Worm (Caenorhabditis elegans) whole organism, L2 larva: ENCODE results near the gene F21C10.19.

Source experiments
- elt-1 ChIP-seq: fragments of 150-350 bp; optimal IDR thresholded peaks from 2 replicates; lab custom pipeline; 2014; ENCODE audit warnings: missing biosample characterization, missing genetic modification characterization
- lin-11 ChIP-seq: fragments of 150-350 bp; sonication (generic microtip); optimal IDR thresholded peaks from 2 replicates; lab custom pipeline; 2014; ENCODE audit warnings: missing biosample characterization, missing genetic modification characterization, inconsistent platforms, mixed read lengths
- nhr-12 ChIP-seq: fragments of 150-350 bp; optimal IDR thresholded peaks from 2 replicates; lab custom pipeline; 2014; ENCODE audit warnings: missing biosample characterization, missing genetic modification characterization
- nhr-77 ChIP-seq: fragments of 150-350 bp; optimal IDR thresholded peaks from 2 replicates; lab custom pipeline; 2014; ENCODE audit warnings: missing biosample characterization, missing genetic modification characterization
- ztf-4 ChIP-seq: fragments of 150-350 bp; optimal IDR thresholded peaks from 2 replicates; lab custom pipeline; 2014; ENCODE audit warnings: missing biosample characterization, missing genetic modification characterization

DNA sequence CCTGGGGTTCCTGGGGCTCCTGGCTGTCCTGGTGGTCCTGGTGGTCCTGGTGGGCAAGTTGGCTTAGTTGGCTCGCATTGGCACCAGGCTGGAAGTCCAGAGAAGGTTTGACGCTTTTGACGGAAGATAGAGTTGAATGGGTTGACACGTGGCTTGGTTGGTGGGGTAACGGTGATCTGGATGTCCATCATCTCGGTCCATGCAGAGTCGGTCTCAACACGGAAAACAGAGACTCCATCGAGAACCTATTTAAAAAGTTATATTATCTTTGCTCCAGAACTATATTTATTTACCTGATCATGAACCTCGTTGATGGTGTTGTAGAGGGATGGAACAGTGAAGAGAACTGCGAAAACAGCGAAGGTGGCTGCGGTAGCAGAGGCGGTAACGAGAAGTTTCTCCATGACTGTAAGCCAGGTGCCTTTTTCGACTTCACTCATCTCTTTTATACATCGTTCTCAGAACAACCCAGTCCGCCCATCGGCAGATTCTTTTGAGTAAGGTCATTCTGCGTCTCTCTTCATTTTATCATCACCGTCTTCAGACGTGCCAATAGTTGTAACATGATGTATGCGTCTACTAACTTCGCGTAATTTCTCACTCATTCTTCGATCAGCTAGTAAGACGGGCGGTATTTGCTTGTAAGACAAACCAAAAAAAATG lies 29.5 kb downstream of the F21C10.19 start, which contains the start of gene col-144:
- TF ChIP-seq ztf-4 (tag; lab: Kevin White, UChicago), result no peak
- no peak for TF ChIP-seq lin-11 (tag; lab: Kevin White, UChicago)
- no peak for TF ChIP-seq nhr-77 (tag; lab: Kevin White, UChicago)
- TF ChIP-seq nhr-12 (tag; lab: Kevin White, UChicago), result no peak
- TF ChIP-seq elt-1 (tag; lab: Kevin White, UChicago), result no peak
